Fruit fly (Drosophila melanogaster) whole organism, embryonic: ENCODE results near the gene CG13766.

Experiments
- Atf-2 ChIP-seq: fragments of 200-800 bp; sonication (Bioruptor generic); optimal IDR thresholded peaks from 2 replicates; lab custom pipeline; 2016; ENCODE audit warnings: missing biosample characterization, missing genetic modification characterization
- Awh ChIP-seq: fragments of 200-800 bp; sonication (Bioruptor generic); IDR thresholded peaks from 2 replicates; pipeline ENCODE4, ENCODE4 v1.3.6; 2022; ENCODE audit warnings: missing biosample characterization, missing genetic modification characterization
- Bdp1 ChIP-seq: fragments of 200-800 bp; sonication (Bioruptor generic); optimal IDR thresholded peaks from 3 replicates; lab custom pipeline; 2016; ENCODE audit warnings: missing biosample characterization, missing genetic modification characterization
- BtbVII ChIP-seq: fragments of 200-800 bp; sonication (Bioruptor generic); optimal IDR thresholded peaks from 3 replicates; lab custom pipeline; 2017; ENCODE audit warnings: missing biosample characterization, mild to moderate bottlenecking, missing genetic modification characterization
- CG10565 ChIP-seq: fragments of 200-800 bp; sonication (Bioruptor generic); optimal IDR thresholded peaks from 3 replicates; lab custom pipeline; 2016; ENCODE audit warnings: missing biosample characterization, mild to moderate bottlenecking, missing genetic modification characterization
- CG10959 ChIP-seq: fragments of 200-800 bp; sonication (Bioruptor generic); IDR thresholded peaks from 2 replicates; pipeline ENCODE4 v1.3.6; 2022; ENCODE audit warnings: missing biosample characterization, missing genetic modification characterization
- CG11093 ChIP-seq: fragments of 200-800 bp; sonication (Bioruptor generic); IDR thresholded peaks from 3 replicates; pipeline ENCODE4 v1.3.6; 2022; ENCODE audit warnings: missing biosample characterization, missing genetic modification characterization
- CG12071 ChIP-seq: fragments of 200-800 bp; sonication (Bioruptor generic); optimal IDR thresholded peaks from 3 replicates; lab custom pipeline; 2018; ENCODE audit warnings: missing biosample characterization, mild to moderate bottlenecking, missing genetic modification characterization
- CG12659 ChIP-seq: fragments of 200-800 bp; sonication (Bioruptor generic); optimal IDR thresholded peaks from 3 replicates; lab custom pipeline; 2017; ENCODE audit warnings: mild to moderate bottlenecking, missing biosample characterization, missing genetic modification reagents, missing genetic modification characterization
- CG13424 ChIP-seq: fragments of 200-800 bp; sonication (Bioruptor generic); optimal IDR thresholded peaks from 2 replicates; lab custom pipeline; 2019; ENCODE audit warnings: missing biosample characterization, mild to moderate bottlenecking, missing genetic modification characterization, moderate library complexity
- CG13775 ChIP-seq: fragments of 200-800 bp; sonication (Bioruptor generic); optimal IDR thresholded peaks from 3 replicates; lab custom pipeline; 2017; ENCODE audit warnings: missing biosample characterization, mild to moderate bottlenecking, missing genetic modification characterization
- CG15601 ChIP-seq: fragments of 200-800 bp; sonication (Bioruptor generic); optimal IDR thresholded peaks from 3 replicates; lab custom pipeline; 2019; ENCODE audit warnings: missing biosample characterization, mild to moderate bottlenecking, missing genetic modification characterization, moderate library complexity
- CG1603 ChIP-seq: fragments of 200-800 bp; sonication (Bioruptor generic); optimal IDR thresholded peaks from 2 replicates; lab custom pipeline; 2019; ENCODE audit warnings: missing biosample characterization, mild to moderate bottlenecking, missing genetic modification characterization, moderate library complexity
- CG17186 ChIP-seq: fragments of 200-800 bp; sonication (Bioruptor generic); optimal IDR thresholded peaks from 3 replicates; lab custom pipeline; 2017; ENCODE audit warnings: missing biosample characterization, missing genetic modification reagents, missing genetic modification characterization
- CG17359 ChIP-seq: fragments of 200-800 bp; sonication (Bioruptor generic); optimal IDR thresholded peaks from 3 replicates; lab custom pipeline; 2018; ENCODE audit warnings: missing biosample characterization, mild to moderate bottlenecking, missing genetic modification characterization, moderate library complexity
- CG17361 ChIP-seq: fragments of 200-800 bp; sonication (Bioruptor generic); IDR thresholded peaks from 3 replicates; pipeline ENCODE4 v1.3.6; 2022; ENCODE audit warnings: missing biosample characterization, missing genetic modification characterization
- CG18011 ChIP-seq: fragments of 200-800 bp; sonication (Bioruptor generic); optimal IDR thresholded peaks from 2 replicates; lab custom pipeline; 2017; ENCODE audit warnings: missing biosample characterization, missing genetic modification characterization, mild to moderate bottlenecking, moderate library complexity, missing genotype
- CG2120 ChIP-seq: fragments of 200-800 bp; sonication (Bioruptor generic); optimal IDR thresholded peaks from 3 replicates; lab custom pipeline; 2016; ENCODE audit warnings: missing biosample characterization, missing genetic modification characterization
- CG31365 ChIP-seq: fragments of 200-800 bp; sonication (Bioruptor generic); optimal IDR thresholded peaks from 2 replicates; lab custom pipeline; 2018; ENCODE audit warnings: missing biosample characterization, mild to moderate bottlenecking, missing genetic modification characterization
- CG32772 ChIP-seq: fragments of 200-800 bp; sonication (Bioruptor generic); IDR thresholded peaks from 2 replicates; pipeline ENCODE4 v1.3.6; 2022; ENCODE audit warnings: missing biosample characterization, missing genetic modification characterization
- CG33557 ChIP-seq: fragments of 200-800 bp; sonication (Bioruptor generic); optimal IDR thresholded peaks from 2 replicates; lab custom pipeline; 2019; ENCODE audit warnings: missing biosample characterization, mild to moderate bottlenecking, missing genetic modification characterization, moderate library complexity
- CG34376 ChIP-seq: fragments of 200-800 bp; sonication (Bioruptor generic); optimal IDR thresholded peaks from 2 replicates; lab custom pipeline; 2018; ENCODE audit warnings: missing biosample characterization, mild to moderate bottlenecking, missing genetic modification characterization
- CG3847 ChIP-seq: fragments of 200-800 bp; sonication (Bioruptor generic); IDR thresholded peaks from 2 replicates; pipeline ENCODE4 v1.3.6; 2022; ENCODE audit warnings: missing biosample characterization, missing genetic modification characterization
- CG8290 ChIP-seq, 3 experiments: fragments of 200-800 bp; sonication (Bioruptor generic); optimal IDR thresholded peaks; 2 replicates each; lab custom pipeline; 2016 to 2019; ENCODE audit warnings: missing biosample characterization in 3 of 3, missing genetic modification characterization in 3 of 3, mild to moderate bottlenecking in 2 of 3, moderate library complexity in 1 of 3
- CG9797 ChIP-seq: fragments of 200-800 bp; sonication (Bioruptor generic); optimal IDR thresholded peaks from 3 replicates; lab custom pipeline; 2018; ENCODE audit warnings: missing biosample characterization, mild to moderate bottlenecking, missing genetic modification characterization
- Chrac-16 ChIP-seq: fragments of 200-800 bp; sonication (Bioruptor generic); optimal IDR thresholded peaks from 3 replicates; lab custom pipeline; 2016; ENCODE audit warnings: missing biosample characterization, missing genetic modification characterization
- Elba2 ChIP-seq: fragments of 200-800 bp; sonication (Bioruptor generic); optimal IDR thresholded peaks from 3 replicates; lab custom pipeline; 2016; ENCODE audit warnings: missing biosample characterization, missing genetic modification characterization
- Hr78 ChIP-seq, 2 experiments: fragments of 200-800 bp in 1 of 2; fragments of >200 bp in 1 of 2; sonication (Bioruptor generic) in 1 of 2; optimal IDR thresholded peaks; 2 replicates each; lab custom pipeline; 2017 to 2019; ENCODE audit warnings: missing biosample characterization in 2 of 2, missing genetic modification characterization in 2 of 2, mild to moderate bottlenecking in 1 of 2, moderate library complexity in 1 of 2
- Myb ChIP-seq: fragments of 200-800 bp; sonication (Bioruptor generic); optimal IDR thresholded peaks from 2 replicates; lab custom pipeline; 2016; ENCODE audit warnings: missing biosample characterization, missing genetic modification characterization
- Rfx ChIP-seq: fragments of 200-800 bp; sonication (Bioruptor generic); IDR thresholded peaks from 2 replicates; pipeline ENCODE4 v1.3.6; 2022; ENCODE audit warnings: missing biosample characterization, missing genetic modification characterization
- Usf ChIP-seq: fragments of 200-800 bp; sonication (Bioruptor generic); optimal IDR thresholded peaks from 2 replicates; lab custom pipeline; 2017; ENCODE audit warnings: missing genotype, missing biosample characterization, missing genetic modification characterization
- Xbp1 ChIP-seq: fragments of 200-800 bp; sonication (Bioruptor generic); optimal IDR thresholded peaks from 3 replicates; lab custom pipeline; 2016; ENCODE audit warnings: missing biosample characterization, mild to moderate bottlenecking, missing genetic modification characterization
- YL-1 ChIP-seq: fragments of 200-800 bp; sonication (Bioruptor generic); optimal IDR thresholded peaks from 3 replicates; lab custom pipeline; 2017; ENCODE audit warnings: missing biosample characterization, mild to moderate bottlenecking, missing genetic modification characterization
- abd-A ChIP-seq: fragments of 200-800 bp; sonication (Bioruptor generic); optimal IDR thresholded peaks from 3 replicates; lab custom pipeline; 2019; ENCODE audit warnings: missing biosample characterization, mild to moderate bottlenecking, missing genetic modification characterization, moderate library complexity
- al ChIP-seq: fragments of 200-800 bp; sonication (Bioruptor generic); IDR thresholded peaks from 2 replicates; pipeline ENCODE4 v1.3.6; 2022; ENCODE audit warnings: missing biosample characterization, missing genetic modification characterization
- amos ChIP-seq: fragments of 200-800 bp; sonication (Bioruptor generic); IDR thresholded peaks from 2 replicates; pipeline ENCODE4 v1.3.6; 2022; ENCODE audit warnings: missing biosample characterization, missing genetic modification characterization; ENCODE audit not compliant: partially characterized antibody
- cad ChIP-seq: fragments of >200 bp; optimal IDR thresholded peaks from 2 replicates; lab custom pipeline; 2017; ENCODE audit warnings: missing biosample characterization, missing genetic modification characterization
- cwo ChIP-seq: fragments of 200-800 bp; sonication (Bioruptor generic); optimal IDR thresholded peaks from 3 replicates; lab custom pipeline; 2017; ENCODE audit warnings: missing biosample characterization, missing genetic modification characterization, mild to moderate bottlenecking, moderate library complexity, missing genetic modification reagents
- h ChIP-seq: fragments of >200 bp; optimal IDR thresholded peaks from 2 replicates; lab custom pipeline; 2017
- knrl ChIP-seq: fragments of 200-800 bp; sonication (Bioruptor generic); IDR thresholded peaks from 3 replicates; pipeline ENCODE4 v1.3.6; 2022; ENCODE audit warnings: missing biosample characterization, missing genetic modification characterization; ENCODE audit not compliant: partially characterized antibody
- maf-S ChIP-seq: fragments of 200-800 bp; sonication (Bioruptor generic); optimal IDR thresholded peaks from 2 replicates; lab custom pipeline; 2016; ENCODE audit warnings: missing biosample characterization, missing genetic modification characterization
- scrt ChIP-seq: fragments of 200-800 bp; sonication (Bioruptor generic); optimal IDR thresholded peaks from 2 replicates; lab custom pipeline; 2018; ENCODE audit warnings: missing biosample characterization, mild to moderate bottlenecking, missing genetic modification characterization, moderate library complexity
- slp2 ChIP-seq: fragments of 200-800 bp; sonication (Bioruptor generic); optimal IDR thresholded peaks from 2 replicates; lab custom pipeline; 2016; ENCODE audit warnings: missing biosample characterization, missing genetic modification characterization
- tap ChIP-seq: fragments of 200-800 bp; optimal IDR thresholded peaks from 3 replicates; lab custom pipeline; 2019; ENCODE audit warnings: missing biosample characterization, mild to moderate bottlenecking, missing genetic modification characterization, moderate library complexity
- toy ChIP-seq: fragments of 200-800 bp; sonication (Bioruptor generic); IDR thresholded peaks from 2 replicates; pipeline ENCODE4 v1.3.6; 2022; ENCODE audit warnings: missing biosample characterization, missing genetic modification characterization
- vnd ChIP-seq: fragments of 200-800 bp; sonication (Bioruptor generic); IDR thresholded peaks from 3 replicates; pipeline ENCODE4 v1.3.6; 2022; ENCODE audit warnings: missing biosample characterization, missing genetic modification characterization; ENCODE audit not compliant: partially characterized antibody
- z ChIP-seq: fragments of 200-800 bp; sonication (Bioruptor generic); IDR thresholded peaks from 3 replicates; pipeline ENCODE4 v1.3.6; 2022; ENCODE audit warnings: missing biosample characterization, missing genetic modification characterization

Gene CG13766

dm6 chr2L:6561463-6562357, 4.3 kb downstream of the CG13766 start, which contains the start of the genes Trmt6 and Ent2 (continued):
- no peak for TF ChIP-seq vnd (GFP tag; lab: Robert Waterston, UW)
- TF ChIP-seq abd-A (tag; lab: Kevin White, UChicago) = peak; percentile 90
- TF ChIP-seq al (GFP tag; lab: Robert Waterston, UW) = peak; percentile 96
- TF ChIP-seq CG10565 (GFP tag; lab: Kevin White, UChicago) = peak; percentile 79
- peak; percentile 85 for TF ChIP-seq CG15601 (tag; lab: Kevin White, UChicago)
- TF ChIP-seq Bdp1 (GFP tag; lab: Kevin White, UChicago) = peak; percentile 87
- TF ChIP-seq CG18011 (GFP tag; lab: Kevin White, UChicago) = peak; percentile 91
- TF ChIP-seq Rfx (GFP tag; lab: Robert Waterston, UW) = peak; percentile 99
- peak; percentile 96 for TF ChIP-seq CG12071
- peak; percentile 91 for TF ChIP-seq CG17186 (GFP tag; lab: Kevin White, UChicago)
- TF ChIP-seq CG2120 (GFP tag; lab: Kevin White, UChicago) = peak; percentile 98
- peak; percentile 73; the same call in 1 of the 3 replicates for TF ChIP-seq z (GFP tag; lab: Robert Waterston, UW)
- peak; percentile 96 for TF ChIP-seq CG11093 (GFP tag; lab: Robert Waterston, UW)
- TF ChIP-seq BtbVII (GFP tag; lab: Kevin White, UChicago) = peak; percentile 91
- peak; percentile 94 for TF ChIP-seq CG12659
- TF ChIP-seq amos = no peak; the same call in 1 of the 2 replicates
- TF ChIP-seq maf-S (GFP tag; lab: Kevin White, UChicago) = peak; percentile 94
- peak in 1 of 2 experiments; percentile 80 for TF ChIP-seq Hr78 (GFP tag; optimal IDR thresholded peaks at IDR 0.05; lab: Kevin White, UChicago)
- TF ChIP-seq CG17361 (GFP tag; lab: Robert Waterston, UW) = peak; percentile 97
- TF ChIP-seq CG34376 (GFP tag; lab: Kevin White, UChicago) = peak; percentile 83
- peak; percentile 88 for TF ChIP-seq CG8290 (GFP tag; optimal IDR thresholded peaks at IDR 0.05; lab: Kevin White, UChicago)
- TF ChIP-seq CG8290 (tag; optimal IDR thresholded peaks at IDR 0.05; lab: Kevin White, UChicago) = peak; percentile 58 to 99
- peak; percentile 76 for TF ChIP-seq Elba2 (GFP tag; lab: Kevin White, UChicago)
- peak; percentile 86 for TF ChIP-seq Myb (GFP tag; lab: Kevin White, UChicago)
- TF ChIP-seq toy = peak; percentile 95
- peak; percentile 97 for TF ChIP-seq CG3847
- peak; percentile 98 for TF ChIP-seq Xbp1 (GFP tag; lab: Kevin White, UChicago)
- peak; percentile 94 for TF ChIP-seq CG17359 (tag; lab: Kevin White, UChicago)
- TF ChIP-seq slp2 = peak; percentile 96
- peak; percentile 95 for TF ChIP-seq Usf (GFP tag; lab: Kevin White, UChicago)
- peak; percentile 98 for TF ChIP-seq CG1603 (tag; lab: Kevin White, UChicago)
- TF ChIP-seq CG31365 = peak; percentile 81
- TF ChIP-seq h (lab: Kevin White, UChicago) = no peak
- 0 out of 3 replicates have a peak, but pooled peaks have one; percentile 8 for TF ChIP-seq knrl (GFP tag; lab: Robert Waterston, UW)
- peak; percentile 60 for TF ChIP-seq YL-1
- TF ChIP-seq Chrac-16 = peak; percentile 96
- peak; percentile 94 for TF ChIP-seq Atf-2
- TF ChIP-seq Awh (GFP tag; lab: Robert Waterston, UW) = peak; percentile 98
- TF ChIP-seq CG32772 (GFP tag; lab: Robert Waterston, UW) = peak; percentile 98
- TF ChIP-seq CG33557 (GFP tag; lab: Kevin White, UChicago) = peak; percentile 54
- TF ChIP-seq cwo (GFP tag; lab: Kevin White, UChicago) = peak; percentile 88
- TF ChIP-seq CG13775 = peak; percentile 93
- TF ChIP-seq scrt (GFP tag; lab: Kevin White, UChicago) = peak; percentile 96
- TF ChIP-seq CG10959 (GFP tag; lab: Robert Waterston, UW) = peak; percentile 94
- peak; percentile 89 for TF ChIP-seq tap (tag; lab: Kevin White, UChicago)
- TF ChIP-seq CG9797 (GFP tag; lab: Kevin White, UChicago) = peak; percentile 24
- peak; percentile 30 for TF ChIP-seq cad (GFP tag; lab: Kevin White, UChicago)
- peak; percentile 90 for TF ChIP-seq CG13424 (tag; lab: Kevin White, UChicago)
